Worm (Caenorhabditis elegans): ENCODE measurements around the gene hhat-2.

The hhat-2 gene

ce11 chrIV:14829026-14829425 is at the start of gene hhat-2:
hhat-2 (minus strand) TSS chrIV:14829126.
- TF ChIP-seq lag-1 (GFP tag; IDR thresholded peaks at IDR 0.05) (no peak), ztf-18 (tag; optimal IDR thresholded peaks at IDR 0.05) (no peak), ztf-6 (GFP tag; IDR thresholded peaks at IDR 0.05) (no peak), nfya-2 (GFP tag; IDR thresholded peaks at IDR 0.05) (no peak), lsy-27 (tag; optimal IDR thresholded peaks at IDR 0.05; ENCODE audit: borderline replicate concordance, insufficient read depth) (no peak), hlh-12 (tag; optimal IDR thresholded peaks at IDR 0.05) (no peak), Y79H2A.3 (GFP tag; conservative IDR thresholded peaks at IDR 0.05) (no peak), ceh-27 (GFP tag; optimal IDR thresholded peaks at IDR 0.05) (no peak), chd-7 (tag; optimal IDR thresholded peaks at IDR 0.05) (no peak), ztf-25 (GFP tag; IDR thresholded peaks at IDR 0.05) (no peak), tbp1 (GFP tag; optimal IDR thresholded peaks at IDR 0.05) (no peak), Y53F4B.3 (GFP tag; IDR thresholded peaks at IDR 0.05) (no peak), D2030.7 (GFP tag; IDR thresholded peaks at IDR 0.05) (no peak), ceh-40 (GFP tag; IDR thresholded peaks at IDR 0.05) (no peak)

DNA sequence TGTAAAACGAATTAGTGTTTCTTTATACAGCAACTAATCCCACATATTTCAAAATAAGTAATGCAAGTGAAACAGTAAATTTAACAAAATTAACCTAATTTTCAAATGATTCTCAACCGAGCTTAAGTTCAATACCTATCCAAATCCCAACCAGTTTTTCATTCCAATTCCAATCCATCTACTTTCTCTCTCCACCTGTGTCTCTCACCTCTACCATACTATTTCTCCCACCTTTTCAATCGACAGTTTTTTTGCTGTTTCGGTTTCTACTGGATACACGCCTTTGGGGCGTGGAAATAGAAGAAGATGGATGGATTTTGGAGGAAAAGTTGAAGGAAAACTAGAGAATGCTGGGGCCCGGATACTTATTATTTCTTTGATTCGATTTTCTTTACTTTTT is 48.7 kb upstream of the hhat-2 start:
- TF ChIP-seq Y95B8A.8 (GFP tag; IDR thresholded peaks at IDR 0.05): no peak
- no peak for TF ChIP-seq snpc-1.3 (tag; optimal IDR thresholded peaks at IDR 0.05; ENCODE audit: insufficient read depth)
- no peak for TF ChIP-seq Y67H2A.10 (GFP tag; conservative IDR thresholded peaks at IDR 0.05)
- no peak for TF ChIP-seq ceh-27 (GFP tag; optimal IDR thresholded peaks at IDR 0.05)
- no peak for TF ChIP-seq pbrm-1 (GFP tag; IDR thresholded peaks at IDR 0.05)
- TF ChIP-seq B0261.1 (tag; optimal IDR thresholded peaks at IDR 0.05): no peak
- TF ChIP-seq aptf-2 (GFP tag; conservative IDR thresholded peaks at IDR 0.05): no peak
- TF ChIP-seq repo-1 (tag; optimal IDR thresholded peaks at IDR 0.05): no peak
- TF ChIP-seq B0019.2 (GFP tag; conservative IDR thresholded peaks at IDR 0.05): no peak
- no peak for TF ChIP-seq madf-6 (GFP tag; IDR thresholded peaks at IDR 0.05)
- TF ChIP-seq ztf-28 (GFP tag; IDR thresholded peaks at IDR 0.05): no peak

DNA sequence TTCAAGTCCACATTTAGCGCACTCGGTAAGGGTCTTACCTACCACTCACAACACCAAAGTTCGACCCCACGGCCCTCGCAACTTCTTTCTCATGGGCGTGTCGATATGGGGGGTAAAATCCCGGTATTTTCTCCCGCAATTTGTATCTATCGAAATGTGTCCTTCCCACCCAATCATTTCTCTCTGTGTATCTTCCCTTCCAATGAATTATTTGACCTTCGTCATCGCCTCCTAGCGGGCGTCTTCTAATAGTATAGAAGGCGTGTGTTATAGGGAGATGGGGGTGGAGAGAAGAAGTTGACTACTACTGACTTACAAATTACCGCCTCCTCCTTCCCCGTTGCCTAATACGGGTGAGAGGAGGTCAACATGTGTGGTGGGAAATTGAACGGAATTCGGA is 47.7 kb upstream of the hhat-2 start:
- TF ChIP-seq rpc-1 (optimal IDR thresholded peaks at IDR 0.05): peak; percentile 16
- TF ChIP-seq rpc-1 (tag; optimal IDR thresholded peaks at IDR 0.05): peak; percentile 58
- no peak for TF ChIP-seq bed-1 (GFP tag; IDR thresholded peaks at IDR 0.05)
- TF ChIP-seq F57C9.4 (tag; optimal IDR thresholded peaks at IDR 0.05): no peak
- TF ChIP-seq hlh-26 (GFP tag; conservative IDR thresholded peaks at IDR 0.05): no peak
- TF ChIP-seq dpff-1 (tag; optimal IDR thresholded peaks at IDR 0.05): no peak
- TF ChIP-seq tbp1 (GFP tag; optimal IDR thresholded peaks at IDR 0.05): peak; percentile 23
- peak; percentile 72 for TF ChIP-seq snpc-4 (GFP tag; optimal IDR thresholded peaks at IDR 0.05)
- peak in 3 of 4 experiments; percentile 85 to 92 (median 86) for TF ChIP-seq snpc-4 (tag; optimal IDR thresholded peaks at IDR 0.05)
- TF ChIP-seq attf-6 (GFP tag; IDR thresholded peaks at IDR 0.05): peak; percentile 90

- no peak for TF ChIP-seq lsl-1 (GFP tag; optimal IDR thresholded peaks at IDR 0.05)
- peak; percentile 9 for TF ChIP-seq nhr-90 (tag; optimal IDR thresholded peaks at IDR 0.05)
- 0 out of 2 replicates have a peak, but pooled peaks have one; percentile 34 for TF ChIP-seq ztf-25 (GFP tag; IDR thresholded peaks at IDR 0.05)
- TF ChIP-seq egl-18 (GFP tag; IDR thresholded peaks at IDR 0.05): no peak
- TF ChIP-seq egl-44 (GFP tag; IDR thresholded peaks at IDR 0.05): no peak
- TF ChIP-seq ztf-18 (tag; optimal IDR thresholded peaks at IDR 0.05): peak; percentile 66
- no peak for TF ChIP-seq Y79H2A.3 (GFP tag; conservative IDR thresholded peaks at IDR 0.05)
- TF ChIP-seq hmg-1.2 (GFP tag; IDR thresholded peaks at IDR 0.05): peak; percentile 36; the same call in 1 of the 2 replicates
- TF ChIP-seq hlh-26 (GFP tag; conservative IDR thresholded peaks at IDR 0.05): no peak
- TF ChIP-seq akir-1 (GFP tag; optimal IDR thresholded peaks at IDR 0.05): no peak
- no peak for TF ChIP-seq F57C9.4 (tag; optimal IDR thresholded peaks at IDR 0.05)
- TF ChIP-seq efl-1 (GFP tag; optimal IDR thresholded peaks at IDR 0.05): no peak
- TF ChIP-seq nfya-2 (GFP tag; IDR thresholded peaks at IDR 0.05): no peak
- TF ChIP-seq C17E4.6 (GFP tag; IDR thresholded peaks at IDR 0.05): no peak
- no peak for TF ChIP-seq dpl-1 (GFP tag; optimal IDR thresholded peaks at IDR 0.05)
- peak; percentile 93 for TF ChIP-seq snpc-4 (GFP tag; optimal IDR thresholded peaks at IDR 0.05)
- TF ChIP-seq snpc-4 (tag; optimal IDR thresholded peaks at IDR 0.05): peak; percentile 23 to 98 (median 96)
- TF ChIP-seq snpc-1.3 (tag; optimal IDR thresholded peaks at IDR 0.05; ENCODE audit: insufficient read depth): peak; percentile 88
- no peak for TF ChIP-seq cebp-2 (GFP tag; IDR thresholded peaks at IDR 0.05)
- TF ChIP-seq pbrm-1 (GFP tag; IDR thresholded peaks at IDR 0.05): 0 out of 2 replicates have a peak, but pooled peaks have one; percentile 23
Observed at ce11 chrIV:14874926-14875570, 46.1 kb upstream of the hhat-2 start.

All from whole organism, young adult.